Worm (Caenorhabditis elegans) whole organism, mixed stage, embryonic: Measurements from ENCODE around the gene clec-181.

Experiments
- blmp-1 ChIP-seq: fragments of 150-350 bp; optimal IDR thresholded peaks from 2 replicates; lab custom pipeline; 2014; ENCODE audit warnings: missing biosample characterization, missing genetic modification characterization
- ceh-39 ChIP-seq: fragments of 150-350 bp; optimal IDR thresholded peaks from 2 replicates; lab custom pipeline; 2014; ENCODE audit warnings: missing biosample characterization, missing genetic modification characterization
- ceh-43 ChIP-seq: fragments of 200-800 bp; sonication (Bioruptor generic); optimal IDR thresholded peaks from 2 replicates; lab custom pipeline; 2018; ENCODE audit warnings: mild to moderate bottlenecking, missing genetic modification characterization, moderate library complexity, missing compliant biosample characterization
- ceh-83 ChIP-seq: fragments of 200-800 bp; sonication (Bioruptor generic); optimal IDR thresholded peaks from 2 replicates; lab custom pipeline; 2018; ENCODE audit warnings: mild to moderate bottlenecking, missing genetic modification characterization, missing compliant biosample characterization
- ces-1 ChIP-seq: fragments of 150-350 bp; optimal IDR thresholded peaks from 2 replicates; lab custom pipeline; 2014; ENCODE audit warnings: missing biosample characterization, missing genetic modification reagents, missing genetic modification characterization
- cnd-1 ChIP-seq: fragments of 200-800 bp; sonication (Bioruptor generic); optimal IDR thresholded peaks from 2 replicates; lab custom pipeline; 2018; ENCODE audit warnings: mild to moderate bottlenecking, missing genetic modification characterization, missing compliant biosample characterization
- drap-1 ChIP-seq: fragments of 200-800 bp; sonication (Bioruptor generic); optimal IDR thresholded peaks from 3 replicates; lab custom pipeline; 2018; ENCODE audit warnings: mild to moderate bottlenecking, missing genetic modification characterization, missing compliant biosample characterization
- elt-1 ChIP-seq: sonication (generic microtip); optimal IDR thresholded peaks from 2 replicates; lab custom pipeline; 2017; ENCODE audit warnings: missing genetic modification characterization, mild to moderate bottlenecking, missing compliant biosample characterization, antibody characterized with exemption, moderate library complexity, borderline replicate concordance; ENCODE audit not compliant: insufficient read depth
- elt-3 ChIP-seq: fragments of 150-350 bp; optimal IDR thresholded peaks from 2 replicates; lab custom pipeline; 2014; ENCODE audit warnings: missing biosample characterization, missing genetic modification characterization
- flh-1 ChIP-seq: fragments of 200-800 bp; sonication (Bioruptor generic); optimal IDR thresholded peaks from 2 replicates; lab custom pipeline; 2018; ENCODE audit warnings: mild to moderate bottlenecking, missing genetic modification characterization, moderate library complexity, missing compliant biosample characterization
- ham-2 ChIP-seq: fragments of 200-800 bp; sonication (Bioruptor generic); optimal IDR thresholded peaks from 2 replicates; lab custom pipeline; 2018; ENCODE audit warnings: mild to moderate bottlenecking, missing genetic modification characterization, missing compliant biosample characterization
- hlh-1 ChIP-seq: fragments of 150-350 bp; optimal IDR thresholded peaks from 2 replicates; lab custom pipeline; 2014; ENCODE audit warnings: missing biosample characterization, missing genetic modification reagents, missing genetic modification characterization
- lin-13 ChIP-seq: fragments of 150-350 bp; optimal IDR thresholded peaks from 2 replicates; lab custom pipeline; 2014; ENCODE audit warnings: missing biosample characterization, missing genetic modification characterization
- lin-32 ChIP-seq: fragments of 200-800 bp; sonication (Bioruptor generic); optimal IDR thresholded peaks from 2 replicates; lab custom pipeline; 2018; ENCODE audit warnings: mild to moderate bottlenecking, missing genetic modification characterization, missing compliant biosample characterization
- lsy-2 ChIP-seq: fragments of 150-350 bp; optimal IDR thresholded peaks from 2 replicates; lab custom pipeline; 2014; ENCODE audit warnings: missing biosample characterization, missing genetic modification characterization
- mab-5 ChIP-seq: fragments of 150-350 bp; optimal IDR thresholded peaks from 2 replicates; lab custom pipeline; 2014; ENCODE audit warnings: missing biosample characterization, missing genetic modification characterization
- mls-2 ChIP-seq: sonication (generic microtip); optimal IDR thresholded peaks from 2 replicates; lab custom pipeline; 2016; ENCODE audit warnings: mild to moderate bottlenecking, missing genetic modification characterization, moderate library complexity, missing compliant biosample characterization
- nhr-12 ChIP-seq: fragments of 150-350 bp; optimal IDR thresholded peaks from 2 replicates; lab custom pipeline; 2014; ENCODE audit warnings: missing biosample characterization, missing genetic modification characterization
- nhr-2 ChIP-seq: fragments of 150-350 bp; optimal IDR thresholded peaks from 2 replicates; lab custom pipeline; 2014; ENCODE audit warnings: missing biosample characterization, missing genetic modification characterization
- nhr-237 ChIP-seq: fragments of 150-350 bp; optimal IDR thresholded peaks from 2 replicates; lab custom pipeline; 2014; ENCODE audit warnings: missing biosample characterization, missing genetic modification characterization
- nhr-28 ChIP-seq: fragments of 150-350 bp; optimal IDR thresholded peaks from 2 replicates; lab custom pipeline; 2014; ENCODE audit warnings: missing biosample characterization, missing genetic modification characterization
- nhr-76 ChIP-seq: sonication (generic microtip); optimal IDR thresholded peaks from 2 replicates; lab custom pipeline; 2017; ENCODE audit warnings: missing biosample characterization, missing genetic modification characterization
- pha-4 ChIP-seq: fragments of 150-350 bp; optimal IDR thresholded peaks from 2 replicates; lab custom pipeline; 2018; ENCODE audit warnings: missing biosample characterization, missing genetic modification reagents, missing genetic modification characterization
- sem-2 ChIP-seq: fragments of 200-800 bp; sonication (Bioruptor generic); optimal IDR thresholded peaks from 2 replicates; lab custom pipeline; 2018; ENCODE audit warnings: mild to moderate bottlenecking, missing genetic modification characterization, missing compliant biosample characterization
- snpc-4 ChIP-seq: fragments of 150-350 bp; optimal IDR thresholded peaks from 2 replicates; lab custom pipeline; 2014; ENCODE audit warnings: missing biosample characterization, missing genetic modification characterization
- sptf-1 ChIP-seq: sonication (generic microtip); optimal IDR thresholded peaks from 2 replicates; lab custom pipeline; 2017; ENCODE audit warnings: mild to moderate bottlenecking, missing genetic modification characterization, moderate library complexity, missing compliant biosample characterization
- tbx-8 ChIP-seq: fragments of 200-800 bp; sonication (Bioruptor generic); optimal IDR thresholded peaks from 2 replicates; lab custom pipeline; 2018; ENCODE audit warnings: mild to moderate bottlenecking, missing genetic modification characterization, moderate library complexity, missing compliant biosample characterization
- unc-120 ChIP-seq: sonication (generic microtip); optimal IDR thresholded peaks from 2 replicates; lab custom pipeline; 2017; ENCODE audit warnings: missing genetic modification characterization, missing compliant biosample characterization; ENCODE audit not compliant: poor library complexity, severe bottlenecking
- unc-39 ChIP-seq: fragments of 150-350 bp; optimal IDR thresholded peaks from 2 replicates; lab custom pipeline; 2014; ENCODE audit warnings: missing biosample characterization, missing genetic modification characterization
- unc-62 ChIP-seq: fragments of 150-350 bp; optimal IDR thresholded peaks from 2 replicates; lab custom pipeline; 2014; ENCODE audit warnings: missing biosample characterization, missing genetic modification reagents, missing genetic modification characterization
- zip-8 ChIP-seq: fragments of 150-350 bp; optimal IDR thresholded peaks from 2 replicates; lab custom pipeline; 2014; ENCODE audit warnings: missing biosample characterization, missing genetic modification characterization
- ztf-11 ChIP-seq: fragments of 150-350 bp; optimal IDR thresholded peaks from 2 replicates; lab custom pipeline; 2014; ENCODE audit warnings: missing biosample characterization, missing genetic modification characterization

Gene clec-181

ce11 chrIV:8602877-8603276, 7.0 kb downstream of the clec-181 start, which contains the start of gene Y59H11AR.10:
Gene Y59H11AR.10, plus strand, starts transcription at chrIV:8603177.
- TF ChIP-seq ceh-39 (tag; lab: Kevin White, UChicago): no peak
- no peak for TF ChIP-seq elt-3
- TF ChIP-seq zip-8 (tag; lab: Kevin White, UChicago): no peak
- TF ChIP-seq ces-1 (GFP tag; lab: Kevin White, UChicago): no peak
- no peak for TF ChIP-seq snpc-4 (tag; lab: Kevin White, UChicago)
- no peak for TF ChIP-seq unc-120
- no peak for TF ChIP-seq pha-4 (tag; lab: Kevin White, UChicago)
- TF ChIP-seq blmp-1 (tag; lab: Kevin White, UChicago): no peak
- TF ChIP-seq ham-2 (GFP tag; lab: Kevin White, UChicago): no peak

DNA sequence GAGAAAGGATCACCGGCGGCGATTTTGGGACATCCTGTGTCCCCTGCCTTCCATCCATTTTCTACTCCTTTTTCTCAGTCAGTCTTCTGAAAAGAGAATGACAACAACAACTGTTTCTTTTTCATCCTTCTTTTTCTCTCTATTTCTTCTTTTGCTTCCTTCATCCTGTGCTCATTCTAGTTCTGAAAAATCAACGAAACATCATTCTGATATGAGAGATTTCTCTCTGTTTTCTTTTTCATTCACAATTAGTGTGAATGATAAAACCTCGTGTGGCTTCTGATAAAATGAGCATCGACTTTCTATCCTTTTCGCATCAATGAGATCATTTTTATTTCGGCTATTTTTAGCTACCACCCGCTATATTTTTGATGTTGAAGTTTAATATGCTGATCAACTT, 9.3 kb downstream of the clec-181 start:
- no peak for TF ChIP-seq mab-5
- no peak for TF ChIP-seq nhr-12 (tag; lab: Kevin White, UChicago)
- TF ChIP-seq nhr-2 (tag; lab: Kevin White, UChicago): no peak
- TF ChIP-seq lin-32 (GFP tag; lab: Kevin White, UChicago): no peak
- TF ChIP-seq ceh-39 (tag; lab: Kevin White, UChicago): no peak
- TF ChIP-seq cnd-1: no peak
- peak; percentile 7 for TF ChIP-seq unc-62 (GFP tag; lab: Kevin White, UChicago)
- TF ChIP-seq hlh-1 (tag; lab: Kevin White, UChicago): peak; percentile 42
- TF ChIP-seq ces-1 (GFP tag; lab: Kevin White, UChicago): no peak
- no peak for TF ChIP-seq ztf-11 (tag; lab: Kevin White, UChicago)
- no peak for TF ChIP-seq snpc-4 (tag; lab: Kevin White, UChicago)
- TF ChIP-seq tbx-8 (GFP tag; lab: Kevin White, UChicago): no peak
- no peak for TF ChIP-seq pha-4 (tag; lab: Kevin White, UChicago)
- TF ChIP-seq nhr-237: no peak
- TF ChIP-seq unc-120: peak; percentile 65
- no peak for TF ChIP-seq sptf-1 (tag; lab: Kevin White, UChicago)
- no peak for TF ChIP-seq nhr-28 (tag; lab: Kevin White, UChicago)
- no peak for TF ChIP-seq ceh-43 (GFP tag; lab: Kevin White, UChicago)
- no peak for TF ChIP-seq flh-1 (GFP tag; lab: Kevin White, UChicago)

DNA sequence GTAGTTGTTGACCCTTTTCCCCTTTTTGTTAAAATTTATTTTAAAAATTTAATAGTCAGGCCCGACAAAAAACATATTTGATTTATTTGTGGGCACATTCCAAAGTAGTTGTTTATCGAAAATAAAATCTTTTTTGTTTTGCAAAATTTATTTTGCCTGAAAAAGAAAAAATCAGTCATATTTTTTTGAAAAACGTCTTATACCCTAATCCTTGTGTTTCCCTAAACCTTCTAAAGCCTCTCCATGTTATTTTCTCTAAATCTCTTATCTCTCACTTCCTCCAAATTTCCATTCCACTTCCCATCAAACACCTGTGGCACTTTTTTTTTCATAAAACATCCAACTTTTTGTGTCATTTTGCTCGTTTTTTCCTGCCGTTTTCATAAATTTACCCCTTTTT, 12.3 kb downstream of the clec-181 start:
- TF ChIP-seq mls-2 (tag; lab: Kevin White, UChicago): no peak
- no peak for TF ChIP-seq flh-1 (GFP tag; lab: Kevin White, UChicago)
- no peak for TF ChIP-seq ztf-11 (tag; lab: Kevin White, UChicago)
- no peak for TF ChIP-seq unc-39 (tag; lab: Kevin White, UChicago)

DNA sequence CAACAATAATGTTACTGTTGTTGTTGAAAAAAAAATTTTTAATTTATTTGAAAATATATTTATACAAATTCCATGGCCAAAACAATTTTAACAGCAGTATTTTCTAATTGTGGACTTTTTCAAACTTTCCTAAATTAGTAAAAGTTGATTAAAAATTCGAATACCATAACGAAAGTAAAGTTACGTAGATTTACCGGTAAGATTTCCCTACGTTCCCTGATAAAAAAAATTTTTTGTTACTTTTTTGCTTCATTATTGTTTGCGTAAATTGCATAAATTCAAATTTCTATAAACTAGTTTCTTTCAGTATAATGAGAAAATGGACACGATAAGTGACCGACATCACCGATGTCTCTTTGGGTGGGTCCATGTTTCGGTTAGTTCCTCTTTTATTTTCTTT, 13.1 kb downstream of the clec-181 start, which contains the start of gene F42A9.6:
Gene F42A9.6 (plus strand): TSS at position 301 of the 400 bp plus-strand sequence.
- TF ChIP-seq tbx-8 (GFP tag; lab: Kevin White, UChicago) (no peak), lin-13 (tag; lab: Kevin White, UChicago) (no peak), nhr-76 (tag; lab: Kevin White, UChicago) (no peak), lin-32 (GFP tag; lab: Kevin White, UChicago) (no peak), ceh-83 (GFP tag; lab: Kevin White, UChicago) (no peak), unc-39 (tag; lab: Kevin White, UChicago) (no peak), sptf-1 (tag; lab: Kevin White, UChicago) (no peak), pha-4 (tag; lab: Kevin White, UChicago) (no peak), drap-1 (GFP tag; lab: Kevin White, UChicago) (no peak), elt-3 (no peak), lsy-2 (tag; lab: Kevin White, UChicago) (no peak), zip-8 (tag; lab: Kevin White, UChicago) (no peak), sem-2 (no peak), mab-5 (no peak)

DNA sequence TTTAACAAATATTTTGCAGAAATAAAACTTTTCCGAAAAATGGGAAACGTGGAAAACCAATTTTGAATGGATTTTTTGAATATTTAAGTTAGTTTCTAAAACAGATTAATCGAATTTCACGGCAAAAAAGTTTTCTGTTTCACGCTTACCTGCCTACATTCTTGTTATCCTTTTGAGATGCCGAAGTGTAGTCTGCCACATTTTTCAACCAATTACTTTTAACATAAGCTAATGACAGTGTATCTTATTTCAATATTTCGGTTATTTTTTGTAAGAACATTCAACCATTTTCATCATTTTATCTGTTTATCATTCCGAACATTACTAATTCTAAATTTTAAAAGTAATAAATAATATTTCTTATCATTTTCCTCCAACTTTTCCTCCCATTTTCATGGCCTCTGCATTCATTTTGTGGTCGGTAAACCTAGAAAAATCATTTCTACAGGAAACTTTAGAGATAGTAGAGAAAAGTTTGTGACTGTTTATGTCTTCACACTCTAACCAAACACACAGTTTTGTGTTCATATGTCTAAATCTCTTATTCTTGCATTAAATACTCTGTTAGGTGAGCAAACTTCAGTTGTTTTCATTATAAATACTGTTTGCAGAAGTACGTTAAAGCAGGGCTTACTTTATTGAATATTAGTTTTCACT, 16.1 kb downstream of the clec-181 start, which contains the start of the genes F42A9.17 and cyp-33E2:
Gene F42A9.17 (minus strand): TSS at position 51 of the 657 bp plus-strand sequence.
Gene cyp-33E2 (plus strand): TSS at position 449 of the 657 bp plus-strand sequence.
- TF ChIP-seq zip-8 (tag; lab: Kevin White, UChicago) (no peak), ces-1 (GFP tag; lab: Kevin White, UChicago) (no peak), elt-1 (tag; lab: Kevin White, UChicago) (no peak), unc-120 (no peak), cnd-1 (no peak), blmp-1 (tag; lab: Kevin White, UChicago) (no peak), lin-32 (GFP tag; lab: Kevin White, UChicago) (no peak)
